Worm (Caenorhabditis elegans): ENCODE measurements around the gene Y42G9A.1.
A peak's percentile ranks its signal among the peaks of the same experiment; 100 is the strongest.

The Y42G9A.1 gene

DNA sequence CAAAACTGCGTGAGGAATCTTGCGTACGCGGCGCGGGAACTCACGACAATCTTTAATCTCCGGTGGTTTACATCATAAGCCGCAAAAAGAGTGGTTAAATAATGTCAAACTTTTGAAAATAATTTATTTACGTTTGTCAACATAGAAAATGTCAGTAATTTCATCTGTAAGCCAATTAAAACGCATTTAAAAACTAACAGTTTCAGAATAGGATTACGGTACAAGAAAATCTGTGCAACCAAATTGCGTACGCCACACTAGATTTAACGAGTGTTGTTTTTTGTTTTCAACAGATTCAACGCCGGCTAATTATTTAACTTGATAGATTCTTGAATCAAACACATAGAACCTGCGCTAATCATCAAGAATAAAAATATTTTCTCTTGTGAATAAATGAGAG, 8.9 kb upstream of the Y42G9A.1 start:
- no peak for TF ChIP-seq nhr-6 (tag; optimal IDR thresholded peaks at IDR 0.05)
- no peak for TF ChIP-seq nhr-11 (tag; optimal IDR thresholded peaks at IDR 0.05)
- TF ChIP-seq ztf-11 (tag; optimal IDR thresholded peaks at IDR 0.05) = no peak

DNA sequence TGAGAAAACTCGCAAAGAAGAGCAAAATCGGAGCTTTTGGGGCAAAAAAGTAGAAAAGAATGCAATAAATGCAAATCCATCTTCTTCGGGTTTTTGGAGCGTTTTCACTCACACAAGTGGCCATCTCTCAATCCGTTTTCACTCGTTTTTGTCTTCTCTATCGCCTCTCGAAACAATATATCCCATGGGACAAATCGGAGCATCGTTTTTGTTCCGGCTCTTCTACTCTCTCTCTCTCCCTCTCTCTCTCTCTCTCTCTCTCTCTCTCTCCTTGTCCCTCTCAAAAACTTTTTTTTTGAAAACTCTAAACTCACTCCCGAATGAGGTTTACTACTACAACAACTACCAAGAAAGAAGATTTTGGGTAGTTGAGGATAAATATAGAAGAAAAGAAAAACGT, 8.2 kb upstream of the Y42G9A.1 start:
- TF ChIP-seq peb-1 (tag; optimal IDR thresholded peaks at IDR 0.05) = no peak
- TF ChIP-seq crh-2 (tag; optimal IDR thresholded peaks at IDR 0.05) = peak; percentile 34
- TF ChIP-seq C34F6.9 (tag; optimal IDR thresholded peaks at IDR 0.05) = peak; percentile 54
- TF ChIP-seq nhr-129 (tag; optimal IDR thresholded peaks at IDR 0.05) = peak; percentile 20
- TF ChIP-seq lsy-2 (tag; optimal IDR thresholded peaks at IDR 0.05) = peak in 1 of 2 experiments; percentile 46

DNA sequence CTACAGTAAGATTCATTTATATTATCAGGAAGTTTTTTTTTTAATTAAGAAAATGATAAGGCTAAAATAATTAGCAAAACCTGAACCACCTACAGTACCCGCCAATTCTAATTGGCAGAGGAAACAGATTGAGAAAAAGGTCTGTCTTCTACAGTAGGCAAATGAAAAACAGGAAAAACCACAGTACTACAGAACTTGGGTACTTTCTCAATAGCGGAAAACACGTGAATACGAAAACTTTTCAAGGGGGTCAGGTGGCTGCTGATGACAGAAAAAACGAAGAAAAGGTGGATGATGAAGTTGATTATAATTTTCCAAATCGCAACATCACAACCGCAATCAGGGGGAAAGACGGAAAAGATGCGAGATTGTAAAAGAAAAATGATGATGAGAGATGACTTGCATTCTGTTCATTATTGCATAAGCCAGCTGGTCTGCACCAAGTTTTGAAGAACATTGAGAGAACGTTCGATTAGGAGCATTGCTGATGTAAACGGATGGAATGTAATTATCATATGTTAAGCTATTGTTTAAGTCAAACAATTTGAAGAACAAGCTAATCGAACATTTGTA, 5.3 kb upstream of the Y42G9A.1 start:
- TF ChIP-seq gmeb-1 (tag; optimal IDR thresholded peaks at IDR 0.05) (peak; percentile 10), mab-5 (tag; optimal IDR thresholded peaks at IDR 0.05) (no peak), lsy-2 (tag; optimal IDR thresholded peaks at IDR 0.05) (peak in 1 of 2 experiments; percentile 33), sma-3 (GFP tag; optimal IDR thresholded peaks at IDR 0.05) (peak; percentile 0), nhr-129 (tag; optimal IDR thresholded peaks at IDR 0.05) (peak; percentile 97), blmp-1 (tag; optimal IDR thresholded peaks at IDR 0.05; ENCODE audit: insufficient read depth) (peak; percentile 13), nhr-11 (tag; optimal IDR thresholded peaks at IDR 0.05) (no peak), nhr-21 (tag; optimal IDR thresholded peaks at IDR 0.05) (peak; percentile 35), sem-4 (tag; optimal IDR thresholded peaks at IDR 0.05) (no peak), sma-9 (GFP tag; optimal IDR thresholded peaks at IDR 0.05) (peak; percentile 24), sma-9 (tag; optimal IDR thresholded peaks at IDR 0.05) (no peak), ceh-82 (tag; optimal IDR thresholded peaks at IDR 0.05) (no peak), unc-62 (GFP tag; optimal IDR thresholded peaks at IDR 0.05) (no peak), mdl-1 (tag; optimal IDR thresholded peaks at IDR 0.05) (peak in 1 of 2 experiments; percentile 59), peb-1 (tag; optimal IDR thresholded peaks at IDR 0.05) (no peak), ztf-11 (tag; optimal IDR thresholded peaks at IDR 0.05) (no peak)

DNA sequence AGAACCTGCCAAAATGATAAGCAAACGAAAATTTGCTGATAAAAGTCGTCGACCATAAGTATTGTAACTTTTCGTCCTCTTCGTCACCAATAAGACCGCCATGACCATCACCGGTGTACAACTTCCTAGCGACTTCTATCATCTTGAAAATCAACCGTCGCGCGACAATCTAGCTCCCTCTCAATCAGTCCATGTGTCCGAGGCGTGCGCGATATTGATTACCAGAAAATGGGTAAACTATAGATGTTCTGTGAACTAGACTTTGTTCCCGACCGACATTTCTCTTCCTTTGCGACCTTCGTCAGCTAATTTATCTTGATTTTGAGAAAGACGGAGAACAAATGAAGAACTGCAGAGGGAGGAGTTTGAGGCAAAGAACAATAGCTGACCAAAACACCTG, 4.5 kb upstream of the Y42G9A.1 start:
- TF ChIP-seq nhr-237 (tag; optimal IDR thresholded peaks at IDR 0.05) = no peak
- TF ChIP-seq C34F6.9 (tag; optimal IDR thresholded peaks at IDR 0.05) = no peak
- TF ChIP-seq zag-1 (tag; optimal IDR thresholded peaks at IDR 0.05) = no peak
- no peak for TF ChIP-seq nhr-12 (tag; optimal IDR thresholded peaks at IDR 0.05)
- peak; percentile 26 for TF ChIP-seq fos-1 (tag; optimal IDR thresholded peaks at IDR 0.05)
- peak; percentile 87 for TF ChIP-seq sma-9 (GFP tag; optimal IDR thresholded peaks at IDR 0.05)
- TF ChIP-seq sma-9 (tag; optimal IDR thresholded peaks at IDR 0.05) = no peak
- no peak for TF ChIP-seq gmeb-1 (tag; optimal IDR thresholded peaks at IDR 0.05)
- peak; percentile 40 for TF ChIP-seq nhr-129 (tag; optimal IDR thresholded peaks at IDR 0.05)
- no peak for TF ChIP-seq nhr-11 (tag; optimal IDR thresholded peaks at IDR 0.05)
- TF ChIP-seq sma-3 (GFP tag; optimal IDR thresholded peaks at IDR 0.05) = peak; percentile 62
- no peak for TF ChIP-seq nhr-10 (tag; optimal IDR thresholded peaks at IDR 0.05)
- TF ChIP-seq skn-1 (tag; optimal IDR thresholded peaks at IDR 0.05) = no peak
- TF ChIP-seq ZK546.5 (tag; optimal IDR thresholded peaks at IDR 0.05) = no peak
- no peak for TF ChIP-seq unc-55 (GFP tag; optimal IDR thresholded peaks at IDR 0.05)
- TF ChIP-seq ceh-82 (tag; optimal IDR thresholded peaks at IDR 0.05) = no peak
- TF ChIP-seq F13H6.1 (tag; optimal IDR thresholded peaks at IDR 0.05) = no peak
- TF ChIP-seq ama-1 (optimal IDR thresholded peaks at IDR 0.05) = no peak
- TF ChIP-seq unc-39 (tag; optimal IDR thresholded peaks at IDR 0.05) = no peak
- TF ChIP-seq mdl-1 (tag; optimal IDR thresholded peaks at IDR 0.05) = peak in 1 of 2 experiments; percentile 14
- TF ChIP-seq ztf-11 (tag; optimal IDR thresholded peaks at IDR 0.05) = no peak
- peak; percentile 22 for TF ChIP-seq blmp-1 (tag; optimal IDR thresholded peaks at IDR 0.05; ENCODE audit: insufficient read depth)
- no peak for TF ChIP-seq lin-13 (GFP tag; optimal IDR thresholded peaks at IDR 0.05)
- peak; percentile 75 for TF ChIP-seq nhr-25 (tag; optimal IDR thresholded peaks at IDR 0.05)
- TF ChIP-seq crh-2 (tag; optimal IDR thresholded peaks at IDR 0.05) = no peak
- TF ChIP-seq nhr-77 (tag; optimal IDR thresholded peaks at IDR 0.05) = no peak
- TF ChIP-seq sem-4 (tag; optimal IDR thresholded peaks at IDR 0.05) = no peak
- TF ChIP-seq aly-2 (tag; optimal IDR thresholded peaks at IDR 0.05) = no peak
- no peak for TF ChIP-seq nhr-23 (tag; optimal IDR thresholded peaks at IDR 0.05)
- TF ChIP-seq nhr-21 (tag; optimal IDR thresholded peaks at IDR 0.05) = peak; percentile 88

DNA sequence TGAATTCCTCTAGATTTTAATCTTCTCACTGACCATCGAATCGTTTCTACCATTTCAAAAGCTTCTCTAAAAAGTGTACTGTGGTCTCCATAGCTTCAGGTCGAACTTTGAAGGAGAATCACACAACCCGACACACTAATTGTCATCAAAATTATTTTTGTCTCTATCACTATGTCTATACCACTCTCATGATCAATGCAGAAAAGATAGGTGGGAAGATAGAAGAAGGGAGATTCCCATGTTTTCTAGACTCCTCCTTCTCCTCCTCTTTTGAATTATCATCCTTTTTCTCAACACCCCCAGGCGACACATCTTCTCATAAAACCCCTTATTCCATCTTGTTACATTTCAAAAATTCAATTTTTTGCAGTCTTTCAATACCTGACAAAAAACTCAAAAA, 3.9 kb upstream of the Y42G9A.1 start, which contains the start of gene Y42G9A.3:
Gene Y42G9A.3, plus strand, starts transcription at position 363 of the 400 bp plus-strand sequence.
- TF ChIP-seq mab-5 (tag; optimal IDR thresholded peaks at IDR 0.05) = no peak
- TF ChIP-seq nhr-25 (tag; optimal IDR thresholded peaks at IDR 0.05) = no peak
- no peak for TF ChIP-seq mbf-1 (tag; optimal IDR thresholded peaks at IDR 0.05)
- TF ChIP-seq elt-3 (tag; optimal IDR thresholded peaks at IDR 0.05) = no peak
- no peak for TF ChIP-seq lin-11 (tag; optimal IDR thresholded peaks at IDR 0.05)
- no peak for TF ChIP-seq zag-1 (tag; optimal IDR thresholded peaks at IDR 0.05)
- TF ChIP-seq ama-1 (optimal IDR thresholded peaks at IDR 0.05) = no peak
- no peak for TF ChIP-seq Y55F3AM.14 (GFP tag; optimal IDR thresholded peaks at IDR 0.05)
- TF ChIP-seq sma-9 (GFP tag; optimal IDR thresholded peaks at IDR 0.05) = peak; percentile 5
- no peak for TF ChIP-seq sma-9 (tag; optimal IDR thresholded peaks at IDR 0.05)
- no peak for TF ChIP-seq R02D3.7 (tag; optimal IDR thresholded peaks at IDR 0.05)
- TF ChIP-seq fos-1 (tag; optimal IDR thresholded peaks at IDR 0.05) = peak; percentile 35
- no peak for TF ChIP-seq ZK546.5 (tag; optimal IDR thresholded peaks at IDR 0.05)
- TF ChIP-seq skn-1 (tag; optimal IDR thresholded peaks at IDR 0.05) = peak; percentile 78
